Worm (Caenorhabditis elegans) whole organism, young adult: ENCODE results near the gene F09F9.5.

ENCODE experiments used
- B0336.3 ChIP-seq: fragments of 200-800 bp; sonication (Bioruptor generic); IDR thresholded peaks from 2 replicates; pipeline ENCODE4 v1.3.6; 2022; ENCODE audit warnings: missing genetic modification characterization, missing compliant biosample characterization
- D2030.7 ChIP-seq: fragments of 200-800 bp; sonication (Bioruptor generic); IDR thresholded peaks from 2 replicates; pipeline ENCODE4 v1.3.6; 2022; ENCODE audit warnings: missing genetic modification reagents, missing genetic modification characterization, missing compliant biosample characterization
- F39B2.1 ChIP-seq: fragments of 200-800 bp; sonication (Bioruptor generic); IDR thresholded peaks from 2 replicates; pipeline ENCODE4 v1.3.6; 2022; ENCODE audit warnings: missing genetic modification reagents, missing genetic modification characterization, missing compliant biosample characterization
- F49E8.2 ChIP-seq: sonication (generic microtip); optimal IDR thresholded peaks from 3 replicates; lab custom pipeline; 2017; ENCODE audit warnings: missing genetic modification characterization, mild to moderate bottlenecking, missing compliant biosample characterization, antibody characterized with exemption, moderate library complexity; ENCODE audit not compliant: insufficient read depth
- F52B5.7 ChIP-seq: sonication (generic microtip); optimal IDR thresholded peaks from 2 replicates; lab custom pipeline; 2016; ENCODE audit warnings: mild to moderate bottlenecking, missing genetic modification characterization, missing compliant biosample characterization
- K11D2.4 ChIP-seq: fragments of 200-800 bp; sonication (Bioruptor generic); IDR thresholded peaks from 2 replicates; pipeline ENCODE4 v1.3.6; 2022; ENCODE audit warnings: missing genetic modification reagents, missing genetic modification characterization, missing compliant biosample characterization
- T07F8.4 ChIP-seq: sonication (generic microtip); optimal IDR thresholded peaks from 2 replicates; lab custom pipeline; 2016; ENCODE audit warnings: mild to moderate bottlenecking, missing genetic modification characterization, moderate library complexity, missing compliant biosample characterization
- Y79H2A.3 ChIP-seq: fragments of 200-800 bp; sonication (Bioruptor generic); conservative IDR thresholded peaks from 2 replicates; pipeline ENCODE4 v1.3.6; 2022; ENCODE audit warnings: missing genetic modification reagents, missing genetic modification characterization, missing compliant biosample characterization
- Y95B8A.8 ChIP-seq: fragments of 200-800 bp; sonication (Bioruptor generic); IDR thresholded peaks from 2 replicates; pipeline ENCODE4 v1.3.6; 2022; ENCODE audit warnings: missing genetic modification reagents, missing genetic modification characterization, missing compliant biosample characterization
- akir-1 ChIP-seq: fragments of 200-800 bp; sonication (Bioruptor generic); optimal IDR thresholded peaks from 2 replicates; lab custom pipeline; 2018; ENCODE audit warnings: mild to moderate bottlenecking, missing genetic modification characterization, moderate library complexity, missing compliant biosample characterization
- ama-1 ChIP-seq, 3 experiments: fragments of 150-350 bp in 1 of 3; sonication (generic microtip) in 2 of 3; optimal IDR thresholded peaks; 2 replicates each; lab custom pipeline; 2014 to 2018; ENCODE audit warnings: missing biosample characterization in 2 of 3, missing genetic modification characterization in 2 of 3, missing genetic modification reagents in 2 of 3
- athp-1 ChIP-seq: sonication (generic microtip); optimal IDR thresholded peaks from 2 replicates; lab custom pipeline; 2017; ENCODE audit warnings: mild to moderate bottlenecking, missing genetic modification characterization, missing compliant biosample characterization
- ccch-3 ChIP-seq: fragments of 200-800 bp; sonication (Bioruptor generic); optimal IDR thresholded peaks from 2 replicates; lab custom pipeline; 2018; ENCODE audit warnings: mild to moderate bottlenecking, missing genetic modification characterization, missing compliant biosample characterization
- ceh-100 ChIP-seq: fragments of 200-800 bp; sonication (Bioruptor generic); IDR thresholded peaks from 2 replicates; pipeline ENCODE4 v1.3.6; 2022; ENCODE audit warnings: missing genetic modification reagents, missing genetic modification characterization, missing compliant biosample characterization
- ceh-27 ChIP-seq: fragments of 200-800 bp; sonication (Bioruptor generic); optimal IDR thresholded peaks from 2 replicates; lab custom pipeline; 2018; ENCODE audit warnings: mild to moderate bottlenecking, missing genetic modification characterization, moderate library complexity, missing compliant biosample characterization
- ceh-40 ChIP-seq: fragments of 200-800 bp; sonication (Bioruptor generic); IDR thresholded peaks from 2 replicates; pipeline ENCODE4 v1.3.6; 2022; ENCODE audit warnings: missing genetic modification characterization, missing compliant biosample characterization
- ceh-58 ChIP-seq: fragments of 200-800 bp; sonication (Bioruptor generic); IDR thresholded peaks from 2 replicates; pipeline ENCODE4 v1.3.6; 2022; ENCODE audit warnings: missing genetic modification characterization, missing compliant biosample characterization
- ceh-91 ChIP-seq: fragments of 200-800 bp; sonication (Bioruptor generic); IDR thresholded peaks from 2 replicates; pipeline ENCODE4 v1.3.6; 2022; ENCODE audit warnings: missing genetic modification reagents, missing genetic modification characterization, missing compliant biosample characterization
- chd-7 ChIP-seq: sonication (generic microtip); optimal IDR thresholded peaks from 2 replicates; lab custom pipeline; 2016; ENCODE audit warnings: mild to moderate bottlenecking, missing genetic modification characterization, moderate library complexity, missing compliant biosample characterization
- die-1 ChIP-seq: sonication (generic microtip); optimal IDR thresholded peaks from 2 replicates; lab custom pipeline; 2016; ENCODE audit warnings: missing genotype, mild to moderate bottlenecking, missing genetic modification characterization, missing compliant biosample characterization
- efl-1 ChIP-seq: fragments of 150-350 bp; optimal IDR thresholded peaks from 2 replicates; lab custom pipeline; 2014; ENCODE audit warnings: missing biosample characterization, missing genetic modification reagents, missing genetic modification characterization
- egrh-3 ChIP-seq: fragments of 200-800 bp; sonication (Bioruptor generic); IDR thresholded peaks from 2 replicates; pipeline ENCODE4 v1.3.6; 2022; ENCODE audit warnings: missing genetic modification reagents, missing genetic modification characterization, missing compliant biosample characterization
- fkh-3 ChIP-seq: sonication (generic microtip); optimal IDR thresholded peaks from 2 replicates; lab custom pipeline; 2016; ENCODE audit warnings: mild to moderate bottlenecking, missing genetic modification characterization, missing compliant biosample characterization
- gei-17 ChIP-seq: fragments of 200-800 bp; sonication (Bioruptor generic); optimal IDR thresholded peaks from 2 replicates; lab custom pipeline; 2018; ENCODE audit warnings: mild to moderate bottlenecking, missing genetic modification characterization, missing compliant biosample characterization
- hmg-1.2 ChIP-seq: fragments of 200-800 bp; sonication (Bioruptor generic); IDR thresholded peaks from 2 replicates; pipeline ENCODE4 v1.3.6; 2022; ENCODE audit warnings: missing genetic modification reagents, missing genetic modification characterization, missing compliant biosample characterization
- hmg-20 ChIP-seq: fragments of 200-800 bp; sonication (Bioruptor generic); IDR thresholded peaks from 2 replicates; pipeline ENCODE4 v1.3.6; 2022; ENCODE audit warnings: missing genetic modification reagents, missing genetic modification characterization, missing compliant biosample characterization
- let-526 ChIP-seq: fragments of 200-800 bp; sonication (Bioruptor generic); IDR thresholded peaks from 2 replicates; pipeline ENCODE4 v1.3.6; 2022; ENCODE audit warnings: missing genetic modification reagents, missing genetic modification characterization, missing compliant biosample characterization
- let-607 ChIP-seq, 2 experiments: fragments of 200-800 bp in 1 of 2; sonication (Bioruptor generic) in 1 of 2; sonication (generic microtip) in 1 of 2; optimal IDR thresholded peaks; 2 replicates each; lab custom pipeline; 2016 to 2018; ENCODE audit warnings: mild to moderate bottlenecking in 2 of 2, missing compliant biosample characterization in 2 of 2, missing genetic modification characterization in 2 of 2, moderate library complexity in 2 of 2, missing genotype in 1 of 2
- lin-26 ChIP-seq: fragments of 200-800 bp; sonication (Bioruptor generic); IDR thresholded peaks from 2 replicates; pipeline ENCODE4 v1.3.6; 2022; ENCODE audit warnings: missing genetic modification reagents, missing genetic modification characterization, missing compliant biosample characterization
- lin-40 ChIP-seq: sonication (generic microtip); optimal IDR thresholded peaks from 2 replicates; lab custom pipeline; 2016; ENCODE audit warnings: missing genetic modification characterization, mild to moderate bottlenecking, missing compliant biosample characterization, missing genotype, missing genetic modification reagents
- madf-6 ChIP-seq: fragments of 200-800 bp; sonication (Bioruptor generic); IDR thresholded peaks from 2 replicates; pipeline ENCODE4 v1.3.6; 2022; ENCODE audit warnings: missing genetic modification reagents, missing genetic modification characterization, missing compliant biosample characterization
- mxl-1 ChIP-seq: sonication (generic microtip); optimal IDR thresholded peaks from 2 replicates; lab custom pipeline; 2016; ENCODE audit warnings: missing genetic modification characterization, missing compliant biosample characterization
- nhr-120 ChIP-seq: fragments of 200-800 bp; sonication (Bioruptor generic); IDR thresholded peaks from 2 replicates; pipeline ENCODE4 v1.3.6; 2022; ENCODE audit warnings: missing genetic modification characterization, missing compliant biosample characterization
- nhr-27 ChIP-seq: fragments of 200-800 bp; sonication (Bioruptor generic); optimal IDR thresholded peaks from 2 replicates; lab custom pipeline; 2018; ENCODE audit warnings: mild to moderate bottlenecking, missing genetic modification characterization, moderate library complexity, missing compliant biosample characterization
- nhr-80 ChIP-seq: sonication (generic microtip); optimal IDR thresholded peaks from 2 replicates; lab custom pipeline; 2016; ENCODE audit warnings: missing genetic modification characterization, missing compliant biosample characterization
- pbrm-1 ChIP-seq: fragments of 200-800 bp; sonication (Bioruptor generic); IDR thresholded peaks from 2 replicates; pipeline ENCODE4 v1.3.6; 2022; ENCODE audit warnings: missing genetic modification reagents, missing genetic modification characterization, missing compliant biosample characterization
- rcor-1 ChIP-seq: fragments of 200-800 bp; sonication (Bioruptor generic); IDR thresholded peaks from 2 replicates; pipeline ENCODE4 v1.3.6; 2022; ENCODE audit warnings: missing genetic modification reagents, missing genetic modification characterization, missing compliant biosample characterization
- somi-1 ChIP-seq: fragments of 200-800 bp; sonication (Bioruptor generic); optimal IDR thresholded peaks from 2 replicates; lab custom pipeline; 2018; ENCODE audit warnings: mild to moderate bottlenecking, missing genetic modification characterization, missing compliant biosample characterization
- xnd-1 ChIP-seq: sonication (generic microtip); optimal IDR thresholded peaks from 2 replicates; lab custom pipeline; 2016; ENCODE audit warnings: missing genotype, missing genetic modification reagents, missing genetic modification characterization, missing compliant biosample characterization
- zim-3 ChIP-seq: sonication (generic microtip); optimal IDR thresholded peaks from 2 replicates; lab custom pipeline; 2017; ENCODE audit warnings: mild to moderate bottlenecking, missing genetic modification characterization, moderate library complexity, missing compliant biosample characterization
- ztf-18 ChIP-seq: sonication (generic microtip); optimal IDR thresholded peaks from 2 replicates; lab custom pipeline; 2016; ENCODE audit warnings: missing genotype, mild to moderate bottlenecking, missing genetic modification characterization, missing compliant biosample characterization
- ztf-22 ChIP-seq: fragments of 200-800 bp; sonication (Bioruptor generic); optimal IDR thresholded peaks from 2 replicates; lab custom pipeline; 2018; ENCODE audit warnings: mild to moderate bottlenecking, missing genetic modification characterization, moderate library complexity, missing compliant biosample characterization
- ztf-25 ChIP-seq: fragments of 200-800 bp; sonication (Bioruptor generic); IDR thresholded peaks from 2 replicates; pipeline ENCODE4 v1.3.6; 2022; ENCODE audit warnings: missing genetic modification reagents, missing genetic modification characterization, missing compliant biosample characterization
- ztf-28 ChIP-seq: fragments of 200-800 bp; sonication (Bioruptor generic); IDR thresholded peaks from 2 replicates; pipeline ENCODE4 v1.3.6; 2022; ENCODE audit warnings: missing genetic modification reagents, missing genetic modification characterization, missing compliant biosample characterization
- ztf-3 ChIP-seq: fragments of 200-800 bp; sonication (Bioruptor generic); optimal IDR thresholded peaks from 2 replicates; lab custom pipeline; 2018; ENCODE audit warnings: mild to moderate bottlenecking, missing genetic modification characterization, missing compliant biosample characterization

Gene F09F9.5

ce11 chrX:4145051-4145826, 27.5 kb downstream of the F09F9.5 start (continued):
- TF ChIP-seq lin-40 (tag; lab: Kevin White, UChicago) (peak; percentile 41), F52B5.7 (tag; lab: Kevin White, UChicago) (no peak), nhr-120 (GFP tag; lab: Robert Waterston, UW) (0 out of 2 replicates have a peak, but pooled peaks have one; percentile 45), die-1 (tag; lab: Kevin White, UChicago) (no peak), madf-6 (GFP tag; lab: Robert Waterston, UW) (peak; percentile 21; the same call in 1 of the 2 replicates), athp-1 (tag; lab: Kevin White, UChicago) (no peak), pbrm-1 (GFP tag; lab: Robert Waterston, UW) (peak; percentile 58), D2030.7 (GFP tag; lab: Robert Waterston, UW) (no peak), F39B2.1 (GFP tag; lab: Robert Waterston, UW) (no peak), efl-1 (no peak), B0336.3 (GFP tag; lab: Robert Waterston, UW) (no peak), gei-17 (no peak), xnd-1 (tag; lab: Kevin White, UChicago) (no peak), ztf-25 (GFP tag; lab: Robert Waterston, UW) (peak; percentile 43; the same call in 1 of the 2 replicates), ama-1 (optimal IDR thresholded peaks at IDR 0.05; lab: Kevin White, UChicago) (no peak), ama-1 (GFP tag; optimal IDR thresholded peaks at IDR 0.05; lab: Kevin White, UChicago) (no peak), mxl-1 (tag; lab: Kevin White, UChicago) (no peak), ztf-22 (GFP tag; lab: Kevin White, UChicago) (no peak), chd-7 (peak; percentile 68), lin-26 (GFP tag; lab: Robert Waterston, UW) (peak; percentile 48), K11D2.4 (GFP tag; lab: Robert Waterston, UW) (peak; percentile 81), rcor-1 (GFP tag; lab: Robert Waterston, UW) (no peak; the same call in 1 of the 2 replicates), ztf-3 (GFP tag; lab: Kevin White, UChicago) (no peak), ccch-3 (GFP tag; lab: Kevin White, UChicago) (no peak), somi-1 (GFP tag; lab: Kevin White, UChicago) (no peak), akir-1 (no peak), ztf-18 (tag; lab: Kevin White, UChicago) (no peak), nhr-80 (peak; percentile 83), Y95B8A.8 (GFP tag; lab: Robert Waterston, UW) (0 out of 2 replicates have a peak, but pooled peaks have one; percentile 14), hmg-1.2 (GFP tag; lab: Robert Waterston, UW) (peak; percentile 26; the same call in 1 of the 2 replicates), let-607 (tag; optimal IDR thresholded peaks at IDR 0.05; lab: Kevin White, UChicago) (no peak), F49E8.2 (tag; lab: Kevin White, UChicago) (no peak), T07F8.4 (tag; lab: Kevin White, UChicago) (no peak), ceh-91 (GFP tag; lab: Robert Waterston, UW) (no peak)

- TF ChIP-seq zim-3 (tag; lab: Kevin White, UChicago) = peak; percentile 31
- no peak for TF ChIP-seq hmg-20 (GFP tag; lab: Robert Waterston, UW)
- TF ChIP-seq fkh-3 (tag; lab: Kevin White, UChicago) = no peak
- peak; percentile 54; the same call in 1 of the 2 replicates for TF ChIP-seq Y79H2A.3 (GFP tag; lab: Robert Waterston, UW)
- TF ChIP-seq ceh-100 (GFP tag; lab: Robert Waterston, UW) = no peak
- no peak for TF ChIP-seq ceh-27
- no peak for TF ChIP-seq nhr-27 (tag; lab: Kevin White, UChicago)
- TF ChIP-seq ztf-28 (GFP tag; lab: Robert Waterston, UW) = no peak
- TF ChIP-seq let-526 (GFP tag; lab: Robert Waterston, UW) = 0 out of 2 replicates have a peak, but pooled peaks have one; percentile 4
- TF ChIP-seq D2030.7 (GFP tag; lab: Robert Waterston, UW) = no peak
- no peak for TF ChIP-seq ceh-58 (GFP tag; lab: Robert Waterston, UW)
- TF ChIP-seq ceh-40 (GFP tag; lab: Robert Waterston, UW) = 0 out of 2 replicates have a peak, but pooled peaks have one; percentile 4
- TF ChIP-seq let-607 (tag; optimal IDR thresholded peaks at IDR 0.05; lab: Kevin White, UChicago) = no peak
- TF ChIP-seq egrh-3 (GFP tag; lab: Robert Waterston, UW) = no peak
- TF ChIP-seq, all 124 proteins: peak for 4
Measured at ce11 chrX:4146046-4146445, 28.3 kb downstream of the F09F9.5 start.
